Fruit fly (Drosophila melanogaster): ENCODE results near the gene CG46320.

DNA sequence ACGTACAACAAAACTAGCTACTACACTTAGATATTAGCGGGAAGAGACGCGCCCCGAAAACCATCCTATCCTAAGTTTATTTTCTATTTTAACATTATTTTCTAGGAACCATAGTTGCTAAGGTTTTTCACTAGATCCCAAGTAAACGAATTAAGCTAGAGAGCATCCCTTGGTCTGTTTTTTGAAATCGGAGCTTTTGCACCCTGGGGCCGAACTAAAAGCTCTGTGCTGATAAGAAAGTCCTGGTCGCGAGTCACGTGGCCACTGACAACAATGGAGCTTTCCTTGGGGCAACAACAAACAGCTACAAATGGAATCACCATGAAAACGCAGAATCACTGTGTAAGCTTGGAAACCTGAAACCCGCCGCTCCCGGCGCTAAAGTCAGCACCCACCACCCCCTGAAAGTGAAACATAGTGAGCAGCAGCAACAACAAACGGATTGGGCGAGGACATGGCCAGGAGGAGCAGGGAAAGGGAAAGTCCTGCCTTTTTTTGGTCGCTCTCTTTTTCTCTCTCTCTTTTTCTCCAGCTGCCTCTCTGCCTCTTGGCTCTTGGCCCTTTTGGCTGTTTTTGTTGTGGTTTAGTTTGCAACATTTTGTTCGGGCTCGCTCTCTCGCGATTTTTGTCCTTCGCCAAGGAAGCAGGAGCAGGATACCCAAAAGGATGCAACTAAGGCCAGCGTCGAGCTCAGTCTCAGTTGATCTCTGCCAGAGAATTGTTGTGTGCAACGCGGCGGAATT, 6.5 kb upstream of the CG46320 start, which contains the start of gene sif:
- TF ChIP-seq Ets98B (GFP tag; IDR thresholded peaks at IDR 0.05), result no peak
- TF ChIP-seq CG14655 (GFP tag; optimal IDR thresholded peaks at IDR 0.05), result no peak
- no peak for TF ChIP-seq rn (GFP tag; IDR thresholded peaks at IDR 0.05)
- no peak for TF ChIP-seq D1 (tag; optimal IDR thresholded peaks at IDR 0.05)
- no peak for TF ChIP-seq CG17806 (tag; optimal IDR thresholded peaks at IDR 0.05)
- no peak for TF ChIP-seq CG9948 (tag; optimal IDR thresholded peaks at IDR 0.05)
- no peak for TF ChIP-seq CG13204 (GFP tag; optimal IDR thresholded peaks at IDR 0.05)
- TF ChIP-seq CG34367 (tag; optimal IDR thresholded peaks at IDR 0.05), result no peak
- no peak for TF ChIP-seq CG32121 (GFP tag; IDR thresholded peaks at IDR 0.05)
- TF ChIP-seq fd96Ca (GFP tag; IDR thresholded peaks at IDR 0.05), result no peak; the same call in 2 of the 3 replicates
- TF ChIP-seq Snoo (tag; optimal IDR thresholded peaks at IDR 0.05), result no peak
